Fruit fly (Drosophila melanogaster) whole organism, embryonic: ENCODE data around the gene nanos.

Source experiments
- Aef1 ChIP-seq: fragments of 200-800 bp; sonication (Bioruptor generic); IDR thresholded peaks from 3 replicates; pipeline ENCODE4 v1.3.6; 2022; ENCODE audit warnings: missing biosample characterization, missing genetic modification characterization
- Antp ChIP-seq: fragments of 200-800 bp; sonication (Bioruptor generic); optimal IDR thresholded peaks from 3 replicates; lab custom pipeline; 2016; ENCODE audit warnings: missing biosample characterization, missing genetic modification characterization
- BtbVII ChIP-seq: fragments of 200-800 bp; sonication (Bioruptor generic); optimal IDR thresholded peaks from 3 replicates; lab custom pipeline; 2017; ENCODE audit warnings: missing biosample characterization, mild to moderate bottlenecking, missing genetic modification characterization
- CG10321 ChIP-seq: fragments of 200-800 bp; sonication (Bioruptor generic); IDR thresholded peaks from 2 replicates; pipeline ENCODE4 v1.3.6; 2022; ENCODE audit warnings: missing biosample characterization, missing genetic modification characterization
- CG10431 ChIP-seq: fragments of 200-800 bp; sonication (Bioruptor generic); optimal IDR thresholded peaks from 3 replicates; lab custom pipeline; 2018; ENCODE audit warnings: missing biosample characterization, mild to moderate bottlenecking, missing genetic modification characterization
- CG10979 ChIP-seq: fragments of 200-800 bp; sonication (Bioruptor generic); optimal IDR thresholded peaks from 2 replicates; lab custom pipeline; 2018; ENCODE audit warnings: missing biosample characterization, mild to moderate bottlenecking, missing genetic modification characterization, moderate library complexity
- CG11456 ChIP-seq: fragments of 200-800 bp; sonication (Bioruptor generic); IDR thresholded peaks from 3 replicates; pipeline ENCODE4 v1.3.6; 2022; ENCODE audit warnings: missing biosample characterization, missing genetic modification characterization
- CG11696 ChIP-seq: fragments of 200-800 bp; sonication (Bioruptor generic); IDR thresholded peaks from 2 replicates; pipeline ENCODE4 v1.3.6; 2022; ENCODE audit warnings: missing biosample characterization, missing genetic modification characterization
- CG14050 ChIP-seq: fragments of 200-800 bp; sonication (Bioruptor generic); IDR thresholded peaks from 3 replicates; pipeline ENCODE4 v1.3.6; 2022; ENCODE audit warnings: missing biosample characterization, missing genetic modification characterization
- CG15479 ChIP-seq: fragments of 200-800 bp; sonication (Bioruptor generic); optimal IDR thresholded peaks from 3 replicates; lab custom pipeline; 2019; ENCODE audit warnings: missing biosample characterization, mild to moderate bottlenecking, missing genetic modification characterization, moderate library complexity
- CG17802 ChIP-seq: fragments of 200-800 bp; sonication (Bioruptor generic); optimal IDR thresholded peaks from 2 replicates; lab custom pipeline; 2018; ENCODE audit warnings: missing biosample characterization, mild to moderate bottlenecking, missing genetic modification characterization, moderate library complexity
- CG17912 ChIP-seq: fragments of 200-800 bp; sonication (Bioruptor generic); optimal IDR thresholded peaks from 2 replicates; lab custom pipeline; 2018; ENCODE audit warnings: missing biosample characterization, mild to moderate bottlenecking, missing genetic modification characterization
- CG3726 ChIP-seq: fragments of 200-800 bp; sonication (Bioruptor generic); IDR thresholded peaks from 3 replicates; pipeline ENCODE4, ENCODE4 v1.3.6; 2022; ENCODE audit warnings: missing biosample characterization, missing genetic modification characterization
- CG4424 ChIP-seq: fragments of 200-800 bp; sonication (Bioruptor generic); optimal IDR thresholded peaks from 3 replicates; lab custom pipeline; 2016; ENCODE audit warnings: missing biosample characterization, missing genetic modification characterization
- CG4730 ChIP-seq: fragments of 200-800 bp; sonication (Bioruptor generic); IDR thresholded peaks from 2 replicates; pipeline ENCODE4 v1.3.6; 2022; ENCODE audit warnings: missing biosample characterization, missing genetic modification characterization
- CG4854 ChIP-seq: fragments of 200-800 bp; sonication (Bioruptor generic); optimal IDR thresholded peaks from 2 replicates; lab custom pipeline; 2016; ENCODE audit warnings: missing biosample characterization, missing genetic modification characterization, inconsistent platforms
- CG7357 ChIP-seq: fragments of 200-800 bp; sonication (Bioruptor generic); IDR thresholded peaks from 3 replicates; pipeline ENCODE4 v1.3.6; 2022; ENCODE audit warnings: missing biosample characterization, missing genetic modification characterization
- CG9727 ChIP-seq: fragments of 200-800 bp; sonication (Bioruptor generic); optimal IDR thresholded peaks from 3 replicates; lab custom pipeline; 2017; ENCODE audit warnings: missing biosample characterization, mild to moderate bottlenecking, missing genetic modification characterization
- CG9932 ChIP-seq: fragments of 200-800 bp; sonication (Bioruptor generic); IDR thresholded peaks from 2 replicates; pipeline ENCODE4 v1.3.6; 2022; ENCODE audit warnings: missing biosample characterization, missing genetic modification characterization
- Dfd ChIP-seq, 2 experiments: fragments of >200 bp; optimal IDR thresholded peaks; 2 replicates each; lab custom pipeline; 2017; ENCODE audit warnings: missing biosample characterization in 2 of 2, missing genetic modification characterization in 2 of 2
- Drgx ChIP-seq: fragments of 200-800 bp; sonication (Bioruptor generic); IDR thresholded peaks from 2 replicates; pipeline ENCODE4 v1.3.6; 2022; ENCODE audit warnings: missing biosample characterization, missing genetic modification characterization
- E2f1 ChIP-seq: fragments of 200-800 bp; sonication (Bioruptor generic); IDR thresholded peaks from 2 replicates; pipeline ENCODE4 v1.3.6; 2022; ENCODE audit warnings: missing biosample characterization, missing genetic modification characterization
- Gsc ChIP-seq: fragments of 200-800 bp; sonication (Bioruptor generic); IDR thresholded peaks from 2 replicates; pipeline ENCODE4 v1.3.6; 2022; ENCODE audit warnings: missing biosample characterization, missing genetic modification characterization
- Gug ChIP-seq: fragments of 200-800 bp; sonication (Bioruptor generic); IDR thresholded peaks from 4 replicates; pipeline ENCODE4 v1.3.6; 2022; ENCODE audit warnings: missing biosample characterization, missing genetic modification characterization
- H2.0 ChIP-seq: fragments of 200-800 bp; sonication (Bioruptor generic); IDR thresholded peaks from 2 replicates; pipeline ENCODE4 v1.3.6; 2022; ENCODE audit warnings: missing biosample characterization, missing genetic modification characterization
- Hey ChIP-seq: fragments of 200-800 bp; sonication (Bioruptor generic); optimal IDR thresholded peaks from 3 replicates; lab custom pipeline; 2018; ENCODE audit warnings: missing biosample characterization, mild to moderate bottlenecking, missing genetic modification characterization
- Hmx ChIP-seq: fragments of 200-800 bp; sonication (Bioruptor generic); optimal IDR thresholded peaks from 2 replicates; lab custom pipeline; 2016; ENCODE audit warnings: missing biosample characterization, missing genetic modification characterization
- NK7.1 ChIP-seq: fragments of 200-800 bp; sonication (Bioruptor generic); optimal IDR thresholded peaks from 3 replicates; lab custom pipeline; 2016; ENCODE audit warnings: missing biosample characterization, missing genetic modification characterization
- NfI ChIP-seq: fragments of 200-800 bp; sonication (Bioruptor generic); optimal IDR thresholded peaks from 3 replicates; lab custom pipeline; 2018; ENCODE audit warnings: missing biosample characterization, mild to moderate bottlenecking, missing genetic modification characterization, moderate library complexity
- Oaz ChIP-seq: fragments of 200-800 bp; sonication (Bioruptor generic); IDR thresholded peaks from 2 replicates; pipeline ENCODE4 v1.3.6; 2022; ENCODE audit warnings: missing biosample characterization, missing genetic modification characterization
- Opbp ChIP-seq: fragments of 200-800 bp; sonication (Bioruptor generic); IDR thresholded peaks from 3 replicates; pipeline ENCODE4 v1.3.6; 2022; ENCODE audit warnings: missing biosample characterization, missing genetic modification characterization; ENCODE audit not compliant: partially characterized antibody
- Optix ChIP-seq: fragments of 200-800 bp; sonication (Bioruptor generic); IDR thresholded peaks from 3 replicates; pipeline ENCODE4 v1.3.6; 2022; ENCODE audit warnings: missing biosample characterization, missing genetic modification characterization
- abd-A ChIP-seq: fragments of 200-800 bp; sonication (Bioruptor generic); optimal IDR thresholded peaks from 3 replicates; lab custom pipeline; 2019; ENCODE audit warnings: missing biosample characterization, mild to moderate bottlenecking, missing genetic modification characterization, moderate library complexity
- ara ChIP-seq: fragments of 200-800 bp; sonication (Bioruptor generic); IDR thresholded peaks from 2 replicates; pipeline ENCODE4 v1.3.6; 2022; ENCODE audit warnings: missing biosample characterization, missing genetic modification characterization
- ci ChIP-seq: fragments of 200-800 bp; sonication (Bioruptor generic); IDR thresholded peaks from 3 replicates; pipeline ENCODE4 v1.3.6; 2022; ENCODE audit warnings: missing biosample characterization, missing genetic modification characterization
- croc ChIP-seq: fragments of 200-800 bp; sonication (Bioruptor generic); conservative IDR thresholded peaks from 3 replicates; pipeline ENCODE4 v1.3.6; 2022; ENCODE audit warnings: missing biosample characterization, missing genetic modification characterization
- dm ChIP-seq: fragments of 200-800 bp; sonication (Bioruptor generic); optimal IDR thresholded peaks from 3 replicates; lab custom pipeline; 2016; ENCODE audit warnings: missing biosample characterization, missing genetic modification characterization
- ems ChIP-seq: fragments of 200-800 bp; sonication (Bioruptor generic); optimal IDR thresholded peaks from 3 replicates; lab custom pipeline; 2016; ENCODE audit warnings: missing biosample characterization, missing genetic modification characterization
- ewg ChIP-seq: fragments of 200-800 bp; sonication (Bioruptor generic); optimal IDR thresholded peaks from 3 replicates; lab custom pipeline; 2017; ENCODE audit warnings: mild to moderate bottlenecking, missing biosample characterization, missing genetic modification reagents, missing genetic modification characterization
- fd3F ChIP-seq: fragments of 200-800 bp; sonication (Bioruptor generic); optimal IDR thresholded peaks from 2 replicates; lab custom pipeline; 2018; ENCODE audit warnings: missing biosample characterization, mild to moderate bottlenecking, missing genetic modification characterization, moderate library complexity
- fu2 ChIP-seq: fragments of 200-800 bp; sonication (Bioruptor generic); optimal IDR thresholded peaks from 2 replicates; lab custom pipeline; 2016; ENCODE audit warnings: missing biosample characterization, missing genetic modification characterization
- gt ChIP-seq: fragments of 200-800 bp; sonication (Bioruptor generic); IDR thresholded peaks from 2 replicates; pipeline ENCODE4 v1.3.6; 2022; ENCODE audit warnings: missing biosample characterization, missing genetic modification characterization
- insv ChIP-seq, 2 experiments: fragments of 200-800 bp; sonication (Bioruptor generic); optimal IDR thresholded peaks; 3 replicates each; lab custom pipeline; 2016 to 2018; ENCODE audit warnings: missing biosample characterization in 2 of 2, missing genetic modification characterization in 2 of 2
- knrl ChIP-seq: fragments of 200-800 bp; sonication (Bioruptor generic); IDR thresholded peaks from 3 replicates; pipeline ENCODE4 v1.3.6; 2022; ENCODE audit warnings: missing biosample characterization, missing genetic modification characterization; ENCODE audit not compliant: partially characterized antibody
- maf-S ChIP-seq: fragments of 200-800 bp; sonication (Bioruptor generic); optimal IDR thresholded peaks from 2 replicates; lab custom pipeline; 2016; ENCODE audit warnings: missing biosample characterization, missing genetic modification characterization
- pan ChIP-seq, 4 experiments: fragments of >200 bp in 3 of 4; fragments of 200-800 bp in 1 of 4; sonication (Bioruptor generic) in 1 of 4; optimal IDR thresholded peaks in 3 of 4; IDR thresholded peaks in 1 of 4; 2 replicates each; pipeline versions ENCODE4 v1.3.6 to Lab custom; 2017 to 2022; ENCODE audit warnings: missing biosample characterization in 2 of 4, missing genetic modification characterization in 2 of 4, mixed read lengths in 1 of 4
- salm ChIP-seq: fragments of 200-800 bp; sonication (Bioruptor generic); optimal IDR thresholded peaks from 2 replicates; lab custom pipeline; 2018; ENCODE audit warnings: missing biosample characterization, mild to moderate bottlenecking, missing genetic modification characterization
- slou ChIP-seq: fragments of 200-800 bp; sonication (Bioruptor generic); optimal IDR thresholded peaks from 3 replicates; lab custom pipeline; 2016; ENCODE audit warnings: missing biosample characterization, missing genetic modification characterization
- stwl ChIP-seq: fragments of 200-800 bp; sonication (Bioruptor generic); optimal IDR thresholded peaks from 3 replicates; lab custom pipeline; 2018; ENCODE audit warnings: missing biosample characterization, mild to moderate bottlenecking, missing genetic modification characterization, moderate library complexity
- sug ChIP-seq: fragments of 200-800 bp; optimal IDR thresholded peaks from 2 replicates; lab custom pipeline; 2019; ENCODE audit warnings: missing biosample characterization, mild to moderate bottlenecking, missing genetic modification characterization, moderate library complexity
- wor ChIP-seq: fragments of 200-800 bp; sonication (Bioruptor generic); IDR thresholded peaks from 2 replicates; pipeline ENCODE4 v1.3.6; 2022; ENCODE audit warnings: missing biosample characterization, missing genetic modification characterization

The nanos gene

DNA sequence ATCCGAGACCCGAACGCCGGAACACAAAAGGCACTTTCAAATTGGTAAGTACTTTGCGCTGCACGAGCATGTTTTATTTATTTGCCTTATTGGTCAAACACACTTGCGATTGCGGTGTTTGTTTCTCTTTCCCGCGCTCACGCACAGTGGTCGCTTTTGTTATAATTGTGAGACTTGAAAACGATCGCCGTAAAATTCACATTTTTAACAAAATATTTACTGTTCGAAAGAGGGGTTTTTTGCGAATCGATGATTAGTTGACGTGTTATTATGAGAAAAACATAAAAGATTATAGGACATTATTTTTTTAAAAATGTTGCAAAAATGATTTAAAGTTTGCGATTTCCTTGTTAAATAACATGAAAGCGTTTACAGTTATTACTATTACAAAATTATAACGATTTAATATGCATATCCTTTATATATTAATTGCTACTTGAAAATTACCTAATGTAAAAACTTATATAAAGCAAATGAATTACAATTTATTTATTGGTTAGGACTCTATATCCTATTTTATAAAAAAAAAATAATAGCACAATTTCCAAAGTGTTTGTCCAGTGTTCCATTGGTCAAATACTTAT is 7.9 kb downstream of the nanos start (continued):
- peak; percentile 18 for TF ChIP-seq fu2 (GFP tag; lab: Kevin White, UChicago)
- no peak for TF ChIP-seq abd-A
- no peak for TF ChIP-seq ewg
- no peak for TF ChIP-seq pan (optimal IDR thresholded peaks at IDR 0.05; lab: Kevin White, UChicago)
- TF ChIP-seq pan (GFP tag; optimal IDR thresholded peaks at IDR 0.05 in 1 of 2, IDR thresholded peaks at IDR 0.05 in 1 of 2): no peak
- TF ChIP-seq CG9932 (GFP tag; lab: Robert Waterston, UW): no peak
- no peak for TF ChIP-seq stwl (tag; lab: Kevin White, UChicago)
- TF ChIP-seq Dfd (GFP tag; optimal IDR thresholded peaks at IDR 0.05; lab: Kevin White, UChicago): no peak
- peak; percentile 43; the same call in 1 of the 2 replicates for TF ChIP-seq Drgx (GFP tag; lab: Robert Waterston, UW)
- no peak for TF ChIP-seq Gsc (GFP tag; lab: Robert Waterston, UW)
- TF ChIP-seq knrl (GFP tag; lab: Robert Waterston, UW): no peak
- TF ChIP-seq NK7.1 (GFP tag; lab: Kevin White, UChicago): no peak
- no peak for TF ChIP-seq CG7357 (GFP tag; lab: Robert Waterston, UW)
- no peak for TF ChIP-seq CG11696 (GFP tag; lab: Robert Waterston, UW)
- TF ChIP-seq gt (GFP tag; lab: Robert Waterston, UW): 0 out of 2 replicates have a peak, but pooled peaks have one; percentile 11
- TF ChIP-seq CG17912: no peak
- TF ChIP-seq CG15479 (GFP tag; lab: Kevin White, UChicago): no peak
- TF ChIP-seq slou (GFP tag; lab: Kevin White, UChicago): no peak
- no peak for TF ChIP-seq insv (GFP tag; optimal IDR thresholded peaks at IDR 0.05; lab: Kevin White, UChicago)
- peak; percentile 59 for TF ChIP-seq CG4424 (GFP tag; lab: Kevin White, UChicago)
- no peak for TF ChIP-seq sug (tag; lab: Kevin White, UChicago)
- TF ChIP-seq Optix: no peak
- TF ChIP-seq maf-S (GFP tag; lab: Kevin White, UChicago): no peak
- no peak for TF ChIP-seq salm (tag; lab: Kevin White, UChicago)
- no peak for TF ChIP-seq Hmx (GFP tag; lab: Kevin White, UChicago)
- peak; percentile 53; the same call in 1 of the 3 replicates for TF ChIP-seq CG11456 (GFP tag; lab: Robert Waterston, UW)
- no peak for TF ChIP-seq CG4854 (GFP tag; lab: Kevin White, UChicago)
- TF ChIP-seq Hey (tag; lab: Kevin White, UChicago): peak; percentile 38
- TF ChIP-seq Oaz (GFP tag; lab: Robert Waterston, UW): no peak
- TF ChIP-seq wor (GFP tag; lab: Robert Waterston, UW): no peak
- no peak for TF ChIP-seq CG10431 (GFP tag; lab: Kevin White, UChicago)
- peak; percentile 46 for TF ChIP-seq CG9727 (GFP tag; lab: Kevin White, UChicago)
- TF ChIP-seq Gug (GFP tag; lab: Robert Waterston, UW): peak; percentile 39; the same call in 2 of the 4 replicates
- TF ChIP-seq H2.0: peak; percentile 26; the same call in 1 of the 2 replicates
- TF ChIP-seq ara (GFP tag; lab: Robert Waterston, UW): no peak
- TF ChIP-seq Antp (GFP tag; lab: Kevin White, UChicago): no peak
- no peak for TF ChIP-seq BtbVII (GFP tag; lab: Kevin White, UChicago)
- no peak for TF ChIP-seq CG14050 (GFP tag; lab: Robert Waterston, UW)
- TF ChIP-seq CG4730: no peak
- no peak for TF ChIP-seq fd3F
- TF ChIP-seq croc (GFP tag; lab: Robert Waterston, UW): no peak
- peak; percentile 42 for TF ChIP-seq NfI (GFP tag; lab: Kevin White, UChicago)
- peak; percentile 52 for TF ChIP-seq E2f1 (GFP tag; lab: Robert Waterston, UW)
- no peak for TF ChIP-seq Aef1
- peak; percentile 43 for TF ChIP-seq CG10979 (tag; lab: Kevin White, UChicago)
- TF ChIP-seq ems (GFP tag; lab: Kevin White, UChicago): no peak
- no peak for TF ChIP-seq Opbp
- no peak for TF ChIP-seq CG17802
- no peak for TF ChIP-seq CG10321 (GFP tag; lab: Robert Waterston, UW)
- no peak for TF ChIP-seq CG3726
- no peak for TF ChIP-seq dm (GFP tag; lab: Kevin White, UChicago)
- TF ChIP-seq ci (GFP tag; lab: Robert Waterston, UW): peak; percentile 71; the same call in 2 of the 3 replicates
